Worm (Caenorhabditis elegans) whole organism, L4 larva: Measurements from ENCODE around the gene nrfl-1.

Experiments
- daf-12 ChIP-seq: fragments of 150-350 bp; optimal IDR thresholded peaks from 2 replicates; lab custom pipeline; 2014; ENCODE audit warnings: missing biosample characterization, missing genetic modification reagents, missing genetic modification characterization
- dmd-6 ChIP-seq: fragments of 200-800 bp; sonication (Bioruptor generic); IDR thresholded peaks from 2 replicates; pipeline ENCODE4 v1.3.6; 2022; ENCODE audit warnings: missing genetic modification reagents, missing genetic modification characterization, missing compliant biosample characterization
- fkh-10 ChIP-seq: fragments of 150-350 bp; optimal IDR thresholded peaks from 2 replicates; lab custom pipeline; 2014; ENCODE audit warnings: missing biosample characterization, missing genetic modification reagents, missing genetic modification characterization
- madf-5 ChIP-seq, 2 experiments: fragments of 200-800 bp; sonication (Bioruptor generic); IDR thresholded peaks; 2 replicates each; pipeline ENCODE4 v1.3.6; 2022; ENCODE audit warnings: missing compliant biosample characterization in 2 of 2, missing genetic modification characterization in 2 of 2
- nhr-76 ChIP-seq: fragments of 150-350 bp; optimal IDR thresholded peaks from 2 replicates; lab custom pipeline; 2014; ENCODE audit warnings: missing biosample characterization, missing genetic modification characterization
- unc-39 ChIP-seq: sonication (generic microtip); optimal IDR thresholded peaks from 2 replicates; lab custom pipeline; 2017; ENCODE audit warnings: missing biosample characterization, missing genetic modification characterization

Gene nrfl-1

DNA sequence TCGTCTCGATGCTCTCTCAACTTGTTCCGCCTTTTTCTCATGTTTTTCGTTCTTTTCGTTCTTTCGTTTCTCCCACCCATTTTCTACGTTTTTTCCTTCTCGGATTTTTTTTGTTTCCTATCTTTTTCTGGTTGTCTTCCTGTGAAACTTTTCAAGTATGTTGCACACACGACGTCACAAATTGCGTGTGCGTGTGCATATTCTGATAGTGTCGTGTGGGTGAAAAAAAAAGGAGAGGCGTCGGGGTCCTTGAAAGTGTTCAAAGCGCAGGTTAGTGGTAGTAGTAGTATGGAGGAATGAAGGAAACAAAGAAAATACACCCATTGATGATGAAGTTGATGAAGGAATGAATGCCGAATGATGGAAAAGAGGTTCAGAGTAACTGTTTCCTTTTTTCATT is 50.9 kb downstream of the nrfl-1 start:
- TF ChIP-seq nhr-76 (tag; lab: Kevin White, UChicago): no peak
- TF ChIP-seq unc-39 (tag; lab: Kevin White, UChicago): no peak
- peak; percentile 75 for TF ChIP-seq fkh-10 (GFP tag; lab: Kevin White, UChicago)
- TF ChIP-seq madf-5 (GFP tag; IDR thresholded peaks at IDR 0.05; lab: Robert Waterston, UW): no peak
- TF ChIP-seq dmd-6 (GFP tag; lab: Robert Waterston, UW): no peak
- TF ChIP-seq daf-12: no peak
